Worm (Caenorhabditis elegans) whole organism, L4 larva: ENCODE data around the gene srab-10.

Experiments
- F10B5.3 ChIP-seq: sonication (generic microtip); optimal IDR thresholded peaks from 2 replicates; lab custom pipeline; 2016; ENCODE audit warnings: mild to moderate bottlenecking, missing genetic modification characterization, missing compliant biosample characterization
- ceh-32 ChIP-seq: sonication (generic microtip); optimal IDR thresholded peaks from 2 replicates; lab custom pipeline; 2016; ENCODE audit warnings: mild to moderate bottlenecking, missing genetic modification characterization, missing compliant biosample characterization; ENCODE audit not compliant: poor library complexity
- dmd-6 ChIP-seq: fragments of 200-800 bp; sonication (Bioruptor generic); IDR thresholded peaks from 2 replicates; pipeline ENCODE4 v1.3.6; 2022; ENCODE audit warnings: missing genetic modification reagents, missing genetic modification characterization, missing compliant biosample characterization
- dpl-1 ChIP-seq: fragments of 150-350 bp; optimal IDR thresholded peaks from 2 replicates; lab custom pipeline; 2014; ENCODE audit warnings: missing biosample characterization, missing genetic modification reagents, missing genetic modification characterization
- hlh-30 ChIP-seq: sonication (generic microtip); optimal IDR thresholded peaks from 2 replicates; lab custom pipeline; 2017; ENCODE audit warnings: antibody characterized with exemption, mild to moderate bottlenecking, missing genetic modification characterization, missing compliant biosample characterization; ENCODE audit not compliant: insufficient read depth
- lin-1 ChIP-seq: fragments of 200-800 bp; sonication (Bioruptor generic); IDR thresholded peaks from 2 replicates; pipeline ENCODE4 v1.3.6; 2022; ENCODE audit warnings: missing genetic modification reagents, missing genetic modification characterization, missing compliant biosample characterization
- lin-13 ChIP-seq: fragments of 150-350 bp; optimal IDR thresholded peaks from 2 replicates; lab custom pipeline; 2014; ENCODE audit warnings: missing biosample characterization, missing genetic modification reagents, missing genetic modification characterization
- lin-15B ChIP-seq: fragments of 150-350 bp; sonication (generic microtip); optimal IDR thresholded peaks from 3 replicates; lab custom pipeline; 2014; ENCODE audit warnings: missing biosample characterization, missing genetic modification characterization
- lsy-2 ChIP-seq, 2 experiments: fragments of 150-350 bp in 1 of 2; sonication (generic microtip) in 1 of 2; optimal IDR thresholded peaks; 2 replicates each; lab custom pipeline; 2014 to 2017; ENCODE audit warnings: missing biosample characterization in 2 of 2, missing genetic modification characterization in 2 of 2
- nhr-25 ChIP-seq: sonication (generic microtip); optimal IDR thresholded peaks from 2 replicates; lab custom pipeline; 2017; ENCODE audit warnings: missing genetic modification characterization, mild to moderate bottlenecking, missing compliant biosample characterization, antibody characterized with exemption, moderate library complexity, borderline replicate concordance; ENCODE audit not compliant: insufficient read depth
- pqm-1 ChIP-seq: sonication (generic microtip); optimal IDR thresholded peaks from 2 replicates; lab custom pipeline; 2017; ENCODE audit warnings: missing biosample characterization, missing genetic modification characterization
- skn-1 ChIP-seq: fragments of 150-350 bp; optimal IDR thresholded peaks from 2 replicates; lab custom pipeline; 2014; ENCODE audit warnings: missing biosample characterization, missing genetic modification characterization
- snpc-1.2 ChIP-seq: fragments of 200-800 bp; sonication (Bioruptor generic); IDR thresholded peaks from 2 replicates; pipeline ENCODE4 v1.3.6; 2022; ENCODE audit warnings: missing genetic modification reagents, missing genetic modification characterization, missing compliant biosample characterization
- snpc-4 ChIP-seq: fragments of 150-350 bp; optimal IDR thresholded peaks from 2 replicates; lab custom pipeline; 2014; ENCODE audit warnings: missing biosample characterization, missing genetic modification characterization

DNA sequence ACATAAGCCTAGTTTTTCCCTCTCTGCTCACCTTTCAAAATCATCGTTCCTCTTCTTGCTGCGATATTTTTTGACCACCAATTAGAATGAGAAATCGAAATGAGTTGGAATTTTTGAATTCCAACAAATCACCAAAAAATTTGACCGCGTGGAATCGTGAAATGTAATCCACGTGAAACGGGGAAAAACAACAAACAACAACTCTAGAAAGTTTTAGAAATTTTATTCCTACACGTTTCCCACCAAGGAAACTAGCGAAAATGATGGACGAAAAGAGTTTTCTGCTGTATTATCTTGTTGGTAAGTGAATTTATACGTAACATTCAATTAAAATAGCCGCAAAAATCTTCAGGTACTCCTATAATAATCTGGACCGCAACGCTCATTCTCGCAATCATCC is 5.9 kb downstream of the srab-10 start, which contains the start of the genes irld-3 and F02C9.1:
- TF ChIP-seq lsy-2 (tag; optimal IDR thresholded peaks at IDR 0.05; lab: Kevin White, UChicago) (no peak), lin-1 (GFP tag; lab: Robert Waterston, UW) (no peak), dmd-6 (GFP tag; lab: Robert Waterston, UW) (no peak), ceh-32 (tag; lab: Kevin White, UChicago) (no peak), F10B5.3 (tag; lab: Kevin White, UChicago) (no peak), skn-1 (tag; lab: Kevin White, UChicago) (no peak), lin-15B (no peak), dpl-1 (GFP tag; lab: Kevin White, UChicago) (no peak), lin-13 (GFP tag; lab: Kevin White, UChicago) (no peak), snpc-4 (tag; lab: Kevin White, UChicago) (no peak), hlh-30 (tag; lab: Kevin White, UChicago) (no peak), nhr-25 (tag; lab: Kevin White, UChicago) (no peak), snpc-1.2 (GFP tag; lab: Robert Waterston, UW) (no peak), pqm-1 (no peak)
